Worm (Caenorhabditis elegans) whole organism, L4/young adult: ENCODE data around the gene srw-77.

ENCODE experiments used
- W03F9.2 ChIP-seq: fragments of 150-350 bp; optimal IDR thresholded peaks from 2 replicates; lab custom pipeline; 2014; ENCODE audit warnings: missing biosample characterization, missing genetic modification characterization
- dao-5 ChIP-seq: sonication (generic microtip); optimal IDR thresholded peaks from 2 replicates; lab custom pipeline; 2016; ENCODE audit warnings: missing genotype, missing genetic modification characterization, moderate library complexity, missing compliant biosample characterization
- him-1 ChIP-seq: sonication (generic microtip); optimal IDR thresholded peaks from 2 replicates; lab custom pipeline; 2016; ENCODE audit warnings: missing genotype, missing genetic modification reagents, missing genetic modification characterization, missing compliant biosample characterization

srw-77 gene

ce11 chrV:16622754-16623261 lies 20.6 kb downstream of the srw-77 start, which contains the start of gene Y70C5A.2:
Y70C5A.2 (minus strand) TSS chrV:16623211.
- no peak for TF ChIP-seq him-1 (tag; lab: Kevin White, UChicago)
- no peak for TF ChIP-seq dao-5 (tag; lab: Kevin White, UChicago)
- TF ChIP-seq W03F9.2 = no peak

ce11 chrV:16621894-16622293 lies 21.6 kb downstream of the srw-77 start:
- TF ChIP-seq him-1 (tag; lab: Kevin White, UChicago) = no peak
- no peak for TF ChIP-seq dao-5 (tag; lab: Kevin White, UChicago)
- no peak for TF ChIP-seq W03F9.2

ce11 chrV:16620874-16621273 lies 22.6 kb downstream of the srw-77 start, which contains the start of gene Y70C5A.3:
Y70C5A.3 (minus strand) TSS chrV:16620923.
- TF ChIP-seq dao-5 (tag; lab: Kevin White, UChicago) = no peak
- TF ChIP-seq him-1 (tag; lab: Kevin White, UChicago) = no peak
- TF ChIP-seq W03F9.2 = no peak

ce11 chrV:16617462-16617861 lies 26.0 kb downstream of the srw-77 start, which contains the start of gene Y70C5A.4:
Y70C5A.4 (plus strand) TSS chrV:16617762.
- TF ChIP-seq W03F9.2 (no peak), dao-5 (tag; lab: Kevin White, UChicago) (no peak), him-1 (tag; lab: Kevin White, UChicago) (no peak)

- TF ChIP-seq W03F9.2 = no peak
- TF ChIP-seq dao-5 (tag; lab: Kevin White, UChicago) = no peak
- no peak for TF ChIP-seq him-1 (tag; lab: Kevin White, UChicago)
These were observed 32.6 kb downstream of the srw-77 start, which contains the start of gene srw-54 for ce11 chrV:16610791-16611385. srw-54 (plus strand) TSS chrV:16611335.

- no peak for TF ChIP-seq dao-5 (tag; lab: Kevin White, UChicago)
- no peak for TF ChIP-seq W03F9.2
- TF ChIP-seq him-1 (tag; lab: Kevin White, UChicago) = no peak
These were observed 33.4 kb downstream of the srw-77 start for ce11 chrV:16610094-16610493.

- TF ChIP-seq dao-5 (tag; lab: Kevin White, UChicago) = no peak
- TF ChIP-seq him-1 (tag; lab: Kevin White, UChicago) = no peak
- no peak for TF ChIP-seq W03F9.2
These were observed 35.0 kb downstream of the srw-77 start for ce11 chrV:16608478-16608877.

- TF ChIP-seq him-1 (tag; lab: Kevin White, UChicago) = no peak
- no peak for TF ChIP-seq W03F9.2
- TF ChIP-seq dao-5 (tag; lab: Kevin White, UChicago) = no peak
These were observed 37.1 kb downstream of the srw-77 start, which contains the start of gene Y32B12C.1 for ce11 chrV:16606313-16606712. Y32B12C.1 (plus strand) TSS chrV:16606613.

- TF ChIP-seq W03F9.2 = no peak
- TF ChIP-seq him-1 (tag; lab: Kevin White, UChicago) = no peak
- no peak for TF ChIP-seq dao-5 (tag; lab: Kevin White, UChicago)
These were observed 38.0 kb downstream of the srw-77 start for ce11 chrV:16605463-16605862.

- no peak for TF ChIP-seq dao-5 (tag; lab: Kevin White, UChicago)
- no peak for TF ChIP-seq him-1 (tag; lab: Kevin White, UChicago)
- TF ChIP-seq W03F9.2 = no peak
These were observed 39.2 kb downstream of the srw-77 start for ce11 chrV:16604301-16604700.

ce11 chrV:16603102-16603501 lies 40.4 kb downstream of the srw-77 start, which contains the start of gene T03E6.8:
T03E6.8 (minus strand) TSS chrV:16603202.
- TF ChIP-seq dao-5 (tag; lab: Kevin White, UChicago) = no peak
- TF ChIP-seq W03F9.2 = no peak
- no peak for TF ChIP-seq him-1 (tag; lab: Kevin White, UChicago)

- TF ChIP-seq dao-5 (tag; lab: Kevin White, UChicago) (no peak), W03F9.2 (no peak), him-1 (tag; lab: Kevin White, UChicago) (no peak)
These were observed 42.8 kb downstream of the srw-77 start, which contains the start of gene T03E6.9 for ce11 chrV:16600623-16601022. T03E6.9 (minus strand) TSS chrV:16600723.

- TF ChIP-seq W03F9.2 (no peak), dao-5 (tag; lab: Kevin White, UChicago) (no peak), him-1 (tag; lab: Kevin White, UChicago) (no peak)
These were observed 43.6 kb downstream of the srw-77 start for ce11 chrV:16599835-16600234.

ce11 chrV:16598437-16598836 lies 45.0 kb downstream of the srw-77 start:
- TF ChIP-seq him-1 (tag; lab: Kevin White, UChicago) = no peak
- TF ChIP-seq dao-5 (tag; lab: Kevin White, UChicago) = no peak
- no peak for TF ChIP-seq W03F9.2
